Fruit fly (Drosophila melanogaster) whole organism, embryonic: ENCODE data around the gene Sas-4.

Source experiments
- Antp ChIP-seq: fragments of 200-800 bp; sonication (Bioruptor generic); optimal IDR thresholded peaks from 3 replicates; lab custom pipeline; 2016; ENCODE audit warnings: missing biosample characterization, missing genetic modification characterization
- CG1024 ChIP-seq: fragments of 200-800 bp; sonication (Bioruptor generic); IDR thresholded peaks from 2 replicates; pipeline ENCODE4 v1.3.6; 2022; ENCODE audit warnings: missing biosample characterization, missing genetic modification characterization
- CG10366 ChIP-seq: fragments of 200-800 bp; sonication (Bioruptor generic); IDR thresholded peaks from 2 replicates; pipeline ENCODE4 v1.3.6; 2022; ENCODE audit warnings: missing biosample characterization, missing genetic modification characterization
- CG11456 ChIP-seq: fragments of 200-800 bp; sonication (Bioruptor generic); IDR thresholded peaks from 3 replicates; pipeline ENCODE4 v1.3.6; 2022; ENCODE audit warnings: missing biosample characterization, missing genetic modification characterization
- CG13296 ChIP-seq: fragments of 200-800 bp; sonication (Bioruptor generic); optimal IDR thresholded peaks from 3 replicates; lab custom pipeline; 2018; ENCODE audit warnings: missing biosample characterization, mild to moderate bottlenecking, missing genetic modification characterization
- CG13894 ChIP-seq: fragments of 200-800 bp; sonication (Bioruptor generic); optimal IDR thresholded peaks from 3 replicates; lab custom pipeline; 2018; ENCODE audit warnings: missing biosample characterization, mild to moderate bottlenecking, missing genetic modification characterization, moderate library complexity
- CG14014 ChIP-seq: fragments of 200-800 bp; sonication (Bioruptor generic); IDR thresholded peaks from 2 replicates; pipeline ENCODE4 v1.3.6; 2022; ENCODE audit warnings: missing biosample characterization, missing genetic modification characterization
- CG14441 ChIP-seq: fragments of 200-800 bp; sonication (Bioruptor generic); IDR thresholded peaks from 2 replicates; pipeline ENCODE4 v1.3.6; 2022; ENCODE audit warnings: missing biosample characterization, missing genetic modification characterization
- CG1602 ChIP-seq: fragments of 200-800 bp; sonication (Bioruptor generic); optimal IDR thresholded peaks from 3 replicates; lab custom pipeline; 2016; ENCODE audit warnings: missing biosample characterization, missing genetic modification characterization
- CG17359 ChIP-seq: fragments of 200-800 bp; sonication (Bioruptor generic); optimal IDR thresholded peaks from 3 replicates; lab custom pipeline; 2018; ENCODE audit warnings: missing biosample characterization, mild to moderate bottlenecking, missing genetic modification characterization, moderate library complexity
- CG17385 ChIP-seq: fragments of 200-800 bp; sonication (Bioruptor generic); optimal IDR thresholded peaks from 3 replicates; lab custom pipeline; 2018; ENCODE audit warnings: missing biosample characterization, mild to moderate bottlenecking, missing genetic modification characterization
- CG17568 ChIP-seq: fragments of 200-800 bp; sonication (Bioruptor generic); optimal IDR thresholded peaks from 2 replicates; lab custom pipeline; 2018; ENCODE audit warnings: missing biosample characterization, mild to moderate bottlenecking, missing genetic modification characterization, moderate library complexity
- CG30403 ChIP-seq: fragments of 200-800 bp; sonication (Bioruptor generic); optimal IDR thresholded peaks from 3 replicates; lab custom pipeline; 2016; ENCODE audit warnings: missing biosample characterization, missing genetic modification characterization
- CG31224 ChIP-seq: fragments of 200-800 bp; sonication (Bioruptor generic); IDR thresholded peaks from 2 replicates; pipeline ENCODE4 v1.3.6; 2022; ENCODE audit warnings: missing biosample characterization, missing genetic modification characterization
- CG3163 ChIP-seq: fragments of 200-800 bp; sonication (Bioruptor generic); optimal IDR thresholded peaks from 3 replicates; lab custom pipeline; 2016; ENCODE audit warnings: missing biosample characterization, missing genetic modification characterization
- CG3838 ChIP-seq: fragments of 200-800 bp; sonication (Bioruptor generic); optimal IDR thresholded peaks from 3 replicates; lab custom pipeline; 2016; ENCODE audit warnings: missing biosample characterization, missing genetic modification characterization
- CG3847 ChIP-seq: fragments of 200-800 bp; sonication (Bioruptor generic); IDR thresholded peaks from 2 replicates; pipeline ENCODE4 v1.3.6; 2022; ENCODE audit warnings: missing biosample characterization, missing genetic modification characterization
- CG42726 ChIP-seq: fragments of 200-800 bp; sonication (Bioruptor generic); IDR thresholded peaks from 2 replicates; pipeline ENCODE4 v1.3.6; 2022; ENCODE audit warnings: missing biosample characterization, missing genetic modification characterization; ENCODE audit not compliant: partially characterized antibody
- CG43689 ChIP-seq: fragments of 200-800 bp; sonication (Bioruptor generic); IDR thresholded peaks from 2 replicates; pipeline ENCODE4 v1.3.6; 2022; ENCODE audit warnings: missing biosample characterization, missing genetic modification characterization
- CG4820 ChIP-seq: fragments of 200-800 bp; sonication (Bioruptor generic); optimal IDR thresholded peaks from 3 replicates; lab custom pipeline; 2016; ENCODE audit warnings: missing biosample characterization, missing genetic modification characterization
- CG5245 ChIP-seq: fragments of 200-800 bp; sonication (Bioruptor generic); optimal IDR thresholded peaks from 3 replicates; lab custom pipeline; 2016; ENCODE audit warnings: missing biosample characterization, missing genetic modification characterization
- CG6854 ChIP-seq: fragments of 200-800 bp; sonication (Bioruptor generic); optimal IDR thresholded peaks from 3 replicates; lab custom pipeline; 2017; ENCODE audit warnings: missing biosample characterization, mild to moderate bottlenecking, missing genetic modification characterization
- Dek ChIP-seq: fragments of 200-800 bp; sonication (Bioruptor generic); optimal IDR thresholded peaks from 3 replicates; lab custom pipeline; 2019; ENCODE audit warnings: missing biosample characterization, mild to moderate bottlenecking, missing genetic modification characterization, moderate library complexity
- Dref ChIP-seq: fragments of 200-800 bp; sonication (Bioruptor generic); IDR thresholded peaks from 2 replicates; pipeline ENCODE4 v1.3.6; 2022; ENCODE audit warnings: missing biosample characterization, missing genetic modification characterization
- E2f2 ChIP-seq: fragments of 200-800 bp; sonication (Bioruptor generic); IDR thresholded peaks from 2 replicates; pipeline ENCODE4 v1.3.6; 2022; ENCODE audit warnings: missing biosample characterization, missing genetic modification characterization
- Fer2 ChIP-seq: fragments of 200-800 bp; sonication (Bioruptor generic); optimal IDR thresholded peaks from 2 replicates; lab custom pipeline; 2018; ENCODE audit warnings: missing biosample characterization, mild to moderate bottlenecking, missing genetic modification characterization, moderate library complexity
- Opbp ChIP-seq: fragments of 200-800 bp; sonication (Bioruptor generic); IDR thresholded peaks from 3 replicates; pipeline ENCODE4 v1.3.6; 2022; ENCODE audit warnings: missing biosample characterization, missing genetic modification characterization; ENCODE audit not compliant: partially characterized antibody
- Rfx ChIP-seq: fragments of 200-800 bp; sonication (Bioruptor generic); IDR thresholded peaks from 2 replicates; pipeline ENCODE4 v1.3.6; 2022; ENCODE audit warnings: missing biosample characterization, missing genetic modification characterization
- Six4 ChIP-seq: fragments of 200-800 bp; sonication (Bioruptor generic); optimal IDR thresholded peaks from 2 replicates; lab custom pipeline; 2016; ENCODE audit warnings: missing biosample characterization, missing genetic modification characterization
- Sry-β ChIP-seq: fragments of 200-800 bp; sonication (Bioruptor generic); optimal IDR thresholded peaks from 2 replicates; lab custom pipeline; 2018; ENCODE audit warnings: missing biosample characterization, mild to moderate bottlenecking, missing genetic modification characterization, moderate library complexity
- Xrp1 ChIP-seq: fragments of 200-800 bp; sonication (Bioruptor generic); IDR thresholded peaks from 2 replicates; pipeline ENCODE4 v1.3.6; 2022; ENCODE audit warnings: missing biosample characterization, missing genetic modification characterization
- abd-A ChIP-seq: fragments of 200-800 bp; sonication (Bioruptor generic); optimal IDR thresholded peaks from 3 replicates; lab custom pipeline; 2019; ENCODE audit warnings: missing biosample characterization, mild to moderate bottlenecking, missing genetic modification characterization, moderate library complexity
- bsh ChIP-seq, 2 experiments: fragments of 200-800 bp; sonication (Bioruptor generic); optimal IDR thresholded peaks; 2 replicates each; lab custom pipeline; 2017 to 2018; ENCODE audit warnings: mild to moderate bottlenecking in 2 of 2, missing biosample characterization in 2 of 2, missing genetic modification characterization in 2 of 2, moderate library complexity in 1 of 2
- cad ChIP-seq: fragments of >200 bp; optimal IDR thresholded peaks from 2 replicates; lab custom pipeline; 2017; ENCODE audit warnings: missing biosample characterization, missing genetic modification characterization
- dpn ChIP-seq, 2 experiments: fragments of 200-800 bp; sonication (Bioruptor generic); optimal IDR thresholded peaks; 3 replicates each; lab custom pipeline; 2016; ENCODE audit warnings: missing biosample characterization in 2 of 2, missing genetic modification characterization in 2 of 2
- fd96Cb ChIP-seq: fragments of 200-800 bp; sonication (Bioruptor generic); optimal IDR thresholded peaks from 2 replicates; lab custom pipeline; 2018; ENCODE audit warnings: missing biosample characterization, mild to moderate bottlenecking, missing genetic modification characterization, moderate library complexity
- ftz-f1 ChIP-seq: fragments of 200-800 bp; sonication (Bioruptor generic); optimal IDR thresholded peaks from 2 replicates; lab custom pipeline; 2016; ENCODE audit warnings: missing biosample characterization, missing genetic modification characterization
- gsb ChIP-seq: fragments of 200-800 bp; sonication (Bioruptor generic); IDR thresholded peaks from 2 replicates; pipeline ENCODE4 v1.3.6; 2022; ENCODE audit warnings: missing biosample characterization, missing genetic modification characterization
- hth ChIP-seq: fragments of >200 bp; optimal IDR thresholded peaks from 2 replicates; lab custom pipeline; 2017; ENCODE audit warnings: inconsistent platforms
- lola ChIP-seq, 3 experiments: fragments of >200 bp in 2 of 3; fragments of 200-800 bp in 1 of 3; sonication (Bioruptor generic) in 1 of 3; optimal IDR thresholded peaks; 2 replicates each; lab custom pipeline; 2017 to 2019; ENCODE audit warnings: missing biosample characterization in 3 of 3, missing genetic modification characterization in 3 of 3, mild to moderate bottlenecking in 1 of 3, moderate library complexity in 1 of 3
- luna ChIP-seq: fragments of 200-800 bp; sonication (Bioruptor generic); optimal IDR thresholded peaks from 2 replicates; lab custom pipeline; 2016; ENCODE audit warnings: missing biosample characterization, missing genetic modification characterization
- pan ChIP-seq, 4 experiments: fragments of >200 bp in 3 of 4; fragments of 200-800 bp in 1 of 4; sonication (Bioruptor generic) in 1 of 4; optimal IDR thresholded peaks in 3 of 4; IDR thresholded peaks in 1 of 4; 2 replicates each; pipeline versions ENCODE4 v1.3.6 to Lab custom; 2017 to 2022; ENCODE audit warnings: missing biosample characterization in 2 of 4, missing genetic modification characterization in 2 of 4, mixed read lengths in 1 of 4
- seq ChIP-seq: fragments of 200-800 bp; sonication (Bioruptor generic); IDR thresholded peaks from 2 replicates; pipeline ENCODE4 v1.3.6; 2022; ENCODE audit warnings: missing biosample characterization, missing genetic modification characterization
- slbo ChIP-seq: fragments of 200-800 bp; sonication (Bioruptor generic); IDR thresholded peaks from 2 replicates; pipeline ENCODE4 v1.3.6; 2022; ENCODE audit warnings: missing biosample characterization, missing genetic modification characterization
- tup ChIP-seq: fragments of 200-800 bp; sonication (Bioruptor generic); optimal IDR thresholded peaks from 2 replicates; lab custom pipeline; 2016; ENCODE audit warnings: missing biosample characterization, mild to moderate bottlenecking, missing genetic modification characterization, moderate library complexity
- unpg ChIP-seq: fragments of 200-800 bp; sonication (Bioruptor generic); optimal IDR thresholded peaks from 3 replicates; lab custom pipeline; 2018; ENCODE audit warnings: missing biosample characterization, mild to moderate bottlenecking, missing genetic modification characterization, moderate library complexity
- usp ChIP-seq: fragments of >200 bp; optimal IDR thresholded peaks from 2 replicates; lab custom pipeline; 2017; ENCODE audit warnings: missing biosample characterization, missing genetic modification characterization
- zen2 ChIP-seq: fragments of 200-800 bp; sonication (Bioruptor generic); IDR thresholded peaks from 3 replicates; pipeline ENCODE4 v1.3.6; 2022; ENCODE audit warnings: missing biosample characterization, missing genetic modification characterization; ENCODE audit not compliant: partially characterized antibody

Sas-4 gene

dm6 chr3R:7150544-7151406 lies at the start of gene Sas-4, which contains the start of gene gfzf (continued):
- TF ChIP-seq CG1602 (GFP tag; lab: Kevin White, UChicago) (peak; percentile 57), cad (GFP tag; lab: Kevin White, UChicago) (no peak), CG17385 (peak; percentile 46), CG17359 (tag; lab: Kevin White, UChicago) (peak; percentile 48), usp (GFP tag; lab: Kevin White, UChicago) (no peak), CG31224 (GFP tag; lab: Robert Waterston, UW) (peak; percentile 59), pan (optimal IDR thresholded peaks at IDR 0.05; lab: Kevin White, UChicago) (no peak), pan (GFP tag; optimal IDR thresholded peaks at IDR 0.05 in 1 of 2, IDR thresholded peaks at IDR 0.05 in 1 of 2) (peak in 1 of 2 experiments; percentile 64), hth (lab: Kevin White, UChicago) (no peak), abd-A (tag; lab: Kevin White, UChicago) (no peak), Xrp1 (peak; percentile 53; the same call in 1 of the 2 replicates), Opbp (GFP tag; lab: Robert Waterston, UW) (0 out of 3 replicates have a peak, but pooled peaks have one; percentile 13), CG3838 (no peak), E2f2 (peak; percentile 77), CG43689 (GFP tag; lab: Robert Waterston, UW) (no peak), tup (GFP tag; lab: Kevin White, UChicago) (no peak), CG4820 (peak; percentile 22), Dref (GFP tag; lab: Robert Waterston, UW) (0 out of 2 replicates have a peak, but pooled peaks have one; percentile 32), CG6854 (GFP tag; lab: Kevin White, UChicago) (no peak), CG17568 (GFP tag; lab: Kevin White, UChicago) (no peak), seq (peak; percentile 58), luna (GFP tag; lab: Kevin White, UChicago) (peak; percentile 36), dpn (GFP tag; optimal IDR thresholded peaks at IDR 0.05; lab: Kevin White, UChicago) (peak; percentile 50 to 51), bsh (GFP tag; optimal IDR thresholded peaks at IDR 0.05; lab: Kevin White, UChicago) (peak in 1 of 2 experiments; percentile 53), CG42726 (GFP tag; lab: Robert Waterston, UW) (no peak), CG14014 (peak; percentile 66; the same call in 1 of the 2 replicates), Six4 (GFP tag; lab: Kevin White, UChicago) (peak; percentile 38), Dek (tag; lab: Kevin White, UChicago) (peak; percentile 61), CG3847 (GFP tag; lab: Robert Waterston, UW) (peak; percentile 80), unpg (GFP tag; lab: Kevin White, UChicago) (peak; percentile 25), slbo (peak; percentile 84), CG3163 (no peak), CG5245 (peak; percentile 25), zen2 (GFP tag; lab: Robert Waterston, UW) (no peak), CG14441 (GFP tag; lab: Robert Waterston, UW) (peak; percentile 57), CG10366 (peak; percentile 61), Sry-β (GFP tag; lab: Kevin White, UChicago) (no peak), fd96Cb (tag; lab: Kevin White, UChicago) (peak; percentile 30), Fer2 (tag; lab: Kevin White, UChicago) (peak; percentile 8), CG11456 (GFP tag; lab: Robert Waterston, UW) (0 out of 3 replicates have a peak, but pooled peaks have one; percentile 68), CG13296 (GFP tag; lab: Kevin White, UChicago) (peak; percentile 4), gsb (GFP tag; lab: Robert Waterston, UW) (no peak), ftz-f1 (GFP tag; lab: Kevin White, UChicago) (no peak), CG30403 (GFP tag; lab: Kevin White, UChicago) (peak; percentile 82), Rfx (GFP tag; lab: Robert Waterston, UW) (peak; percentile 69), Antp (peak; percentile 49), CG13894 (tag; lab: Kevin White, UChicago) (peak; percentile 9), CG1024 (peak; percentile 25; the same call in 1 of the 2 replicates), lola (GFP tag; optimal IDR thresholded peaks at IDR 0.05; lab: Kevin White, UChicago) (peak in 1 of 3 experiments; percentile 49)
